Fruit fly (Drosophila melanogaster) whole organism, embryonic: Measurements from ENCODE around the gene Mtpalpha.
A peak's percentile ranks its signal among the peaks of the same experiment; 100 is the strongest.

Experiments
- Blimp-1 ChIP-seq: fragments of 200-800 bp; sonication (Bioruptor generic); optimal IDR thresholded peaks from 3 replicates; lab custom pipeline; 2018; ENCODE audit warnings: missing biosample characterization, missing genetic modification characterization, mild to moderate bottlenecking, moderate library complexity, missing genetic modification reagents
- C15 ChIP-seq: fragments of 200-800 bp; sonication (Bioruptor generic); IDR thresholded peaks from 3 replicates; pipeline ENCODE4 v1.3.6; 2022; ENCODE audit warnings: missing biosample characterization, missing genetic modification characterization
- CG10321 ChIP-seq: fragments of 200-800 bp; sonication (Bioruptor generic); IDR thresholded peaks from 2 replicates; pipeline ENCODE4 v1.3.6; 2022; ENCODE audit warnings: missing biosample characterization, missing genetic modification characterization
- CG10431 ChIP-seq: fragments of 200-800 bp; sonication (Bioruptor generic); optimal IDR thresholded peaks from 3 replicates; lab custom pipeline; 2018; ENCODE audit warnings: missing biosample characterization, mild to moderate bottlenecking, missing genetic modification characterization
- CG10543 ChIP-seq: fragments of 200-800 bp; sonication (Bioruptor generic); optimal IDR thresholded peaks from 3 replicates; lab custom pipeline; 2017; ENCODE audit warnings: missing biosample characterization, mild to moderate bottlenecking, missing genetic modification characterization, moderate library complexity
- CG10565 ChIP-seq: fragments of 200-800 bp; sonication (Bioruptor generic); optimal IDR thresholded peaks from 3 replicates; lab custom pipeline; 2016; ENCODE audit warnings: missing biosample characterization, mild to moderate bottlenecking, missing genetic modification characterization
- CG10979 ChIP-seq: fragments of 200-800 bp; sonication (Bioruptor generic); optimal IDR thresholded peaks from 2 replicates; lab custom pipeline; 2018; ENCODE audit warnings: missing biosample characterization, mild to moderate bottlenecking, missing genetic modification characterization, moderate library complexity
- CG11695 ChIP-seq: fragments of 200-800 bp; sonication (Bioruptor generic); IDR thresholded peaks from 3 replicates; pipeline ENCODE4 v1.3.6; 2022; ENCODE audit warnings: missing biosample characterization, missing genetic modification characterization
- CG12659 ChIP-seq: fragments of 200-800 bp; sonication (Bioruptor generic); optimal IDR thresholded peaks from 3 replicates; lab custom pipeline; 2017; ENCODE audit warnings: mild to moderate bottlenecking, missing biosample characterization, missing genetic modification reagents, missing genetic modification characterization
- CG13287 ChIP-seq: fragments of 200-800 bp; sonication (Bioruptor generic); IDR thresholded peaks from 2 replicates; pipeline ENCODE4 v1.3.6; 2022; ENCODE audit warnings: missing biosample characterization, missing genetic modification characterization; ENCODE audit not compliant: partially characterized antibody
- CG14965 ChIP-seq: fragments of 200-800 bp; sonication (Bioruptor generic); optimal IDR thresholded peaks from 2 replicates; lab custom pipeline; 2016; ENCODE audit warnings: missing biosample characterization, missing genetic modification characterization, borderline replicate concordance
- CG15011 ChIP-seq: fragments of 200-800 bp; sonication (Bioruptor generic); optimal IDR thresholded peaks from 3 replicates; lab custom pipeline; 2018; ENCODE audit warnings: missing biosample characterization, mild to moderate bottlenecking, missing genetic modification characterization
- CG17359 ChIP-seq: fragments of 200-800 bp; sonication (Bioruptor generic); optimal IDR thresholded peaks from 3 replicates; lab custom pipeline; 2018; ENCODE audit warnings: missing biosample characterization, mild to moderate bottlenecking, missing genetic modification characterization, moderate library complexity
- CG18476 ChIP-seq: fragments of 200-800 bp; sonication (Bioruptor generic); optimal IDR thresholded peaks from 2 replicates; lab custom pipeline; 2016; ENCODE audit warnings: missing biosample characterization, mild to moderate bottlenecking, missing genetic modification characterization
- CG3065 ChIP-seq: fragments of 200-800 bp; sonication (Bioruptor generic); optimal IDR thresholded peaks from 2 replicates; lab custom pipeline; 2016; ENCODE audit warnings: missing biosample characterization, missing genetic modification characterization
- CG6765 ChIP-seq: fragments of 200-800 bp; sonication (Bioruptor generic); optimal IDR thresholded peaks from 3 replicates; lab custom pipeline; 2017; ENCODE audit warnings: missing biosample characterization, mild to moderate bottlenecking, missing genetic modification characterization
- CG6791 ChIP-seq: fragments of 200-800 bp; sonication (Bioruptor generic); IDR thresholded peaks from 3 replicates; pipeline ENCODE4 v1.3.6; 2022; ENCODE audit warnings: missing biosample characterization, missing genetic modification characterization; ENCODE audit not compliant: partially characterized antibody
- CG9437 ChIP-seq: fragments of 200-800 bp; sonication (Bioruptor generic); optimal IDR thresholded peaks from 2 replicates; lab custom pipeline; 2018; ENCODE audit warnings: missing biosample characterization, mild to moderate bottlenecking, missing genetic modification characterization
- D19B ChIP-seq: fragments of 200-800 bp; sonication (Bioruptor generic); optimal IDR thresholded peaks from 2 replicates; lab custom pipeline; 2017; ENCODE audit warnings: missing biosample characterization, mild to moderate bottlenecking, missing genetic modification characterization
- Dbx ChIP-seq: fragments of 200-800 bp; sonication (Bioruptor generic); IDR thresholded peaks from 3 replicates; pipeline ENCODE4 v1.3.6; 2022; ENCODE audit warnings: missing biosample characterization, missing genetic modification characterization
- Deaf1 ChIP-seq: fragments of 200-800 bp; optimal IDR thresholded peaks from 3 replicates; lab custom pipeline; 2019; ENCODE audit warnings: missing biosample characterization, mild to moderate bottlenecking, missing genetic modification characterization, moderate library complexity
- HHEX ChIP-seq: fragments of 200-800 bp; sonication (Bioruptor generic); optimal IDR thresholded peaks from 3 replicates; lab custom pipeline; 2017; ENCODE audit warnings: missing biosample characterization, mild to moderate bottlenecking, missing genetic modification characterization, missing genetic modification reagents
- Hr3 ChIP-seq: fragments of 200-800 bp; sonication (Bioruptor generic); optimal IDR thresholded peaks from 3 replicates; lab custom pipeline; 2016; ENCODE audit warnings: missing biosample characterization, missing genetic modification characterization
- Hr39 ChIP-seq: fragments of >200 bp; optimal IDR thresholded peaks from 2 replicates; lab custom pipeline; 2017
- Jarid2 ChIP-seq: fragments of 200-800 bp; sonication (Bioruptor generic); optimal IDR thresholded peaks from 3 replicates; lab custom pipeline; 2017; ENCODE audit warnings: mild to moderate bottlenecking, missing biosample characterization, missing genetic modification reagents, missing genetic modification characterization
- Meics ChIP-seq: fragments of 200-800 bp; sonication (Bioruptor generic); optimal IDR thresholded peaks from 2 replicates; lab custom pipeline; 2017; ENCODE audit warnings: missing biosample characterization, mild to moderate bottlenecking, missing genetic modification characterization
- Myb ChIP-seq: fragments of 200-800 bp; sonication (Bioruptor generic); optimal IDR thresholded peaks from 2 replicates; lab custom pipeline; 2016; ENCODE audit warnings: missing biosample characterization, missing genetic modification characterization
- Poxn ChIP-seq: fragments of 200-800 bp; sonication (Bioruptor generic); IDR thresholded peaks from 2 replicates; pipeline ENCODE4 v1.3.6; 2022; ENCODE audit warnings: missing biosample characterization, missing genetic modification characterization
- Trl ChIP-seq, 3 experiments: fragments of >200 bp in 2 of 3; fragments of 200-800 bp in 1 of 3; sonication (Bioruptor generic) in 1 of 3; optimal IDR thresholded peaks; 2 replicates in 1 of 3; 3 replicates in 2 of 3; lab custom pipeline; 2016 to 2017; ENCODE audit warnings: missing biosample characterization in 1 of 3, missing genetic modification characterization in 1 of 3
- ato ChIP-seq: fragments of 200-800 bp; sonication (Bioruptor generic); IDR thresholded peaks from 2 replicates; pipeline ENCODE4 v1.3.6; 2022; ENCODE audit warnings: missing biosample characterization, missing genetic modification characterization; ENCODE audit not compliant: partially characterized antibody
- btn ChIP-seq: fragments of 200-800 bp; sonication (Bioruptor generic); optimal IDR thresholded peaks from 2 replicates; lab custom pipeline; 2016; ENCODE audit warnings: missing biosample characterization, missing genetic modification characterization
- dmrt99B ChIP-seq: fragments of 200-800 bp; sonication (Bioruptor generic); optimal IDR thresholded peaks from 2 replicates; lab custom pipeline; 2018; ENCODE audit warnings: missing biosample characterization, mild to moderate bottlenecking, missing genetic modification characterization, moderate library complexity
- fd3F ChIP-seq: fragments of 200-800 bp; sonication (Bioruptor generic); optimal IDR thresholded peaks from 2 replicates; lab custom pipeline; 2018; ENCODE audit warnings: missing biosample characterization, mild to moderate bottlenecking, missing genetic modification characterization, moderate library complexity
- gce ChIP-seq: fragments of 200-800 bp; sonication (Bioruptor generic); IDR thresholded peaks from 3 replicates; pipeline ENCODE4 v1.3.6; 2022; ENCODE audit warnings: missing biosample characterization, missing genetic modification characterization
- h ChIP-seq: fragments of >200 bp; optimal IDR thresholded peaks from 2 replicates; lab custom pipeline; 2017
- kay ChIP-seq: fragments of 200-800 bp; sonication (Bioruptor generic); optimal IDR thresholded peaks from 2 replicates; lab custom pipeline; 2016; ENCODE audit warnings: missing biosample characterization, missing genetic modification characterization
- maf-S ChIP-seq: fragments of 200-800 bp; sonication (Bioruptor generic); optimal IDR thresholded peaks from 2 replicates; lab custom pipeline; 2016; ENCODE audit warnings: missing biosample characterization, missing genetic modification characterization
- mirr ChIP-seq: fragments of 200-800 bp; sonication (Bioruptor generic); optimal IDR thresholded peaks from 3 replicates; lab custom pipeline; 2018; ENCODE audit warnings: missing biosample characterization, mild to moderate bottlenecking, missing genetic modification characterization
- nerfin-2 ChIP-seq: fragments of 200-800 bp; sonication (Bioruptor generic); IDR thresholded peaks from 2 replicates; pipeline ENCODE4 v1.3.6; 2022; ENCODE audit warnings: missing biosample characterization, missing genetic modification characterization; ENCODE audit not compliant: partially characterized antibody
- oc ChIP-seq: fragments of 200-800 bp; sonication (Bioruptor generic); optimal IDR thresholded peaks from 2 replicates; lab custom pipeline; 2018; ENCODE audit warnings: missing biosample characterization, mild to moderate bottlenecking, missing genetic modification characterization, moderate library complexity
- pho ChIP-seq: fragments of 200-800 bp; sonication (Bioruptor generic); optimal IDR thresholded peaks from 2 replicates; lab custom pipeline; 2016; ENCODE audit warnings: missing biosample characterization, missing genetic modification characterization
- ranshi ChIP-seq: fragments of 200-800 bp; sonication (Bioruptor generic); IDR thresholded peaks from 2 replicates; pipeline ENCODE4 v1.3.6; 2022; ENCODE audit warnings: missing biosample characterization, missing genetic modification characterization
- ro ChIP-seq: fragments of 200-800 bp; sonication (Bioruptor generic); IDR thresholded peaks from 2 replicates; pipeline ENCODE4 v1.3.6; 2022; ENCODE audit warnings: missing biosample characterization, missing genetic modification characterization
- yki ChIP-seq: fragments of >200 bp; optimal IDR thresholded peaks from 3 replicates; lab custom pipeline; 2018

Mtpalpha gene

DNA sequence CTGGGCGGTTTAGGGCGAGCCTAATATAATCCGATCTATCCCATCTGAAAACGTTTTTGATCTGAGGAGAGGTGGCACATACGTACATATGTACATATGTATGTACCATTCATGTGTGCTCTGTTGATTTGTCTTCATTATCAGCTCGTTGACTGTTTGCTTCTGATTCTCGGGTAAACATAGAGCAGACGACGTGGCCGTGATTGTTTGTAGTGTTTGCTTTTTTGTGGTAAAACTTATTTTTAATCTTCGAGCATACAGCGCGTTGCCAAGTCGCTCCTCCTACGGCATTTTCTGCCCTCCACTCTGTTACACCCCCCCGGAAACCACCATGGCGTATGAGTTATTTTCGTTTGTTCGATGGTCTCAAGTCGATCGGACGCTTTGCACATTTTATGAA lies 50.9 kb downstream of the Mtpalpha start (continued):
- TF ChIP-seq ato (GFP tag; lab: Robert Waterston, UW) (no peak), Blimp-1 (GFP tag; lab: Kevin White, UChicago) (peak; percentile 85), dmrt99B (peak; percentile 63), HHEX (GFP tag; lab: Kevin White, UChicago) (peak; percentile 94), C15 (peak; percentile 68; the same call in 1 of the 3 replicates), CG10543 (peak; percentile 98), Deaf1 (tag; lab: Kevin White, UChicago) (peak; percentile 42), CG13287 (GFP tag; lab: Robert Waterston, UW) (no peak), mirr (GFP tag; lab: Kevin White, UChicago) (peak; percentile 98), D19B (GFP tag; lab: Kevin White, UChicago) (peak; percentile 26), ranshi (peak; percentile 80; the same call in 1 of the 2 replicates), Trl (optimal IDR thresholded peaks at IDR 0.05; lab: Kevin White, UChicago) (no peak), Trl (GFP tag; optimal IDR thresholded peaks at IDR 0.05; lab: Kevin White, UChicago) (peak; percentile 97), CG12659 (peak; percentile 89), CG10979 (peak; percentile 54), Jarid2 (peak; percentile 79), Meics (GFP tag; lab: Kevin White, UChicago) (peak; percentile 88), CG6765 (peak; percentile 93), fd3F (GFP tag; lab: Kevin White, UChicago) (peak; percentile 85), CG9437 (GFP tag; lab: Kevin White, UChicago) (peak; percentile 21), CG6791 (GFP tag; lab: Robert Waterston, UW) (no peak), Hr39 (no peak), gce (GFP tag; lab: Robert Waterston, UW) (peak; percentile 91), CG17359 (tag; lab: Kevin White, UChicago) (peak; percentile 89), CG10565 (peak; percentile 8), Dbx (GFP tag; lab: Robert Waterston, UW) (peak; percentile 65; the same call in 2 of the 3 replicates), nerfin-2 (no peak), yki (lab: Kevin White, UChicago) (no peak), CG11695 (GFP tag; lab: Robert Waterston, UW) (peak; percentile 85), btn (peak; percentile 91), Myb (GFP tag; lab: Kevin White, UChicago) (peak; percentile 45), maf-S (GFP tag; lab: Kevin White, UChicago) (peak; percentile 87), Poxn (GFP tag; lab: Robert Waterston, UW) (no peak), oc (tag; lab: Kevin White, UChicago) (peak; percentile 90), CG10321 (GFP tag; lab: Robert Waterston, UW) (peak; percentile 69), h (no peak), Hr3 (GFP tag; lab: Kevin White, UChicago) (peak; percentile 51), kay (GFP tag; lab: Kevin White, UChicago) (peak; percentile 80), pho (GFP tag; lab: Kevin White, UChicago) (peak; percentile 78), CG14965 (GFP tag; lab: Kevin White, UChicago) (peak; percentile 78), CG15011 (GFP tag; lab: Kevin White, UChicago) (peak; percentile 91), CG18476 (GFP tag; lab: Kevin White, UChicago) (peak; percentile 77), CG3065 (peak; percentile 87), CG10431 (GFP tag; lab: Kevin White, UChicago) (peak; percentile 95), ro (GFP tag; lab: Robert Waterston, UW) (no peak)
